Worm (Caenorhabditis elegans): Measurements from ENCODE around the gene taf-7.1.

ce11 chrX:11806175-11806853 lies 31.0 kb downstream of the taf-7.1 start:
- TF ChIP-seq flt-1 (GFP tag; IDR thresholded peaks at IDR 0.05) (no peak), ref-1 (GFP tag; conservative IDR thresholded peaks at IDR 0.05) (no peak), med-1 (GFP tag; optimal IDR thresholded peaks at IDR 0.05; ENCODE audit: insufficient read depth) (no peak), ztf-23 (GFP tag; IDR thresholded peaks at IDR 0.05) (no peak), klf-2 (GFP tag; conservative IDR thresholded peaks at IDR 0.05) (no peak)
